Worm (Caenorhabditis elegans): ENCODE results near the gene nspa-10.

nspa-10 gene

DNA sequence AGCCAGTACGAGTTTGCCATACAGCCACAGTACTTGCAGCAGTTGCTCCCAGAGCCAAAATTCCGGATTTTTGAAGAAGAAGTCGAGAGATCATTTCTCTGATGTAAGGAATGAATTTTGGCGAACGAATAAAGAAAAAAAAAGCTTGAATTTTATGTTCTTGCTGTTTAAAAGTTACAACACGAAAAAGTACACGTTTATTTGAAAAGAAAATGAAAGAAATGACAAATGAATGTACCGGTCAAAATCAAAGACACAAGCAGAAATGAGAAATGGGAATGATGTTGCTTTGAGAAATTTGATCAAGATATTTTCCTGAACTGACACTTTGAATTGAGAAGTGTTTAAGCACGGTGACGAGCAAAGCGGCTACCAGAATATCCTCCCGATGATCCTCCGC, 9.0 kb downstream of the nspa-10 start, which contains the start of gene Y50E8A.6:
Gene Y50E8A.6 (minus strand): TSS at position 101 of the 400 bp plus-strand sequence.
- no peak for TF ChIP-seq unc-62 (GFP tag; optimal IDR thresholded peaks at IDR 0.05)

ce11 chrV:14736851-14737250, 13.4 kb downstream of the nspa-10 start, which contains the start of gene Y50E8A.5:
TSS of gene Y50E8A.5 (minus strand) at chrV:14736951.
- TF ChIP-seq unc-62 (GFP tag; optimal IDR thresholded peaks at IDR 0.05) = no peak

ce11 chrV:14734187-14734765, 16.0 kb downstream of the nspa-10 start, which contains the start of gene unc-61:
TSS of gene unc-61 (minus strand) at chrV:14734237.
- TF ChIP-seq unc-62 (GFP tag; optimal IDR thresholded peaks at IDR 0.05) = no peak

DNA sequence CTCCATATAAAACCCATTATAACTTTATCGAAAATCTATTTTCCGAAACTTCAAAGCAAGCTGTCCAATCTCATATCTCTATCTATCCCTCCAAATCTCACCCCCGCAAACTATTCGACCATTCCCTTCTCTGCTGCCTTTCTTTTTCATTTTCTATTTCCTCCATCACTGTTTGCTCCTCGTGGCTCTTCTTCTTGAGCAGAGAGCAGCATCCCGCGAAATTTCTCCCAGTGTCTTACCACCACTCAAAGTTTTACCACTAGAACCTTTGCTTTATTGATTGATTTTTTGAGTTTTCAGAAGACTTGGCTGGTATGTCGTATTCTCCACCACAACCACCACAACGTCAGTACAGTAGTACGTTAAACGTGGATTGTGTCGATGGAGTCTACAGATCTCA, 20.9 kb downstream of the nspa-10 start, which contains the start of gene oig-3:
Gene oig-3 (plus strand): TSS at position 301 of the 400 bp plus-strand sequence.
- TF ChIP-seq unc-62 (GFP tag; optimal IDR thresholded peaks at IDR 0.05) = no peak

DNA sequence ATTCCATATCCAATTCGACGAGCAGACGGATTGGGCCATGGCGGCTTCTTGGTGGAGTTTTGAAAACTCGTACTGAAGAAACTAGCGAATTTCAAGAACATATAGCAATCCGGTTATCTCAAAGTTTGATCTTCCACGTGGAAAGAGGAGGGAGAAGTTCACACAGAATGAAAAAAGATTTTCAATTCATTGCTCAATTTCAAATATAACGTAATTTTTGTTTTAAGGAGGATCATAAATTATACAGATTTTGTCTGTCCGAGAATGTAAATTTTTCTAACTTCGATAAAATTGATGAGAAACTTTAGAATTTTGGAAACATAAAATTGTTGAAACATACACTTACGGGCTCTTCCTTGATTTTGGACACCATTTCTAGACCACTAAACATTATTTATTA, 21.5 kb downstream of the nspa-10 start, which contains the start of gene Y50E8A.2:
Gene Y50E8A.2 (minus strand): TSS at position 101 of the 400 bp plus-strand sequence.
- TF ChIP-seq unc-62 (GFP tag; optimal IDR thresholded peaks at IDR 0.05) = no peak

DNA sequence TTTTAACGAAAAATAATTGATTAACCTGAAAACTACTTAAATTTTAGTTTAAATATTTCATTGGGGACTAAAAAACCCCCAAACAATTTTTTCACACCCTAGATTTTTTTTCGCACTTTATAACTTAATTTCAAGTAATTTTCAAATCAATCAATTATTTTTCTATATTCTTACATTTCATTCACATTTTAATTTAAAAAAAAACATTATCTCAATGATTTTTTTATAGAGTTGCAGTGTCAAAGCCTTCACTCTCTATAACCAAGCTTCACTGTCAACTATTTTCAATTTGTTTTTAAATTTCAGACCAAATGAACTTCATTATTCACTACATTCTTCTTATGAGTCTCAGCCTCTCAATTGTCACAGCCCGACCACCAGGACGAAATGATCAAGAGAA, 23.7 kb downstream of the nspa-10 start, which contains the start of gene Y50E8A.1:
Gene Y50E8A.1 (plus strand): TSS at position 301 of the 400 bp plus-strand sequence.
- no peak for TF ChIP-seq unc-62 (GFP tag; optimal IDR thresholded peaks at IDR 0.05)

DNA sequence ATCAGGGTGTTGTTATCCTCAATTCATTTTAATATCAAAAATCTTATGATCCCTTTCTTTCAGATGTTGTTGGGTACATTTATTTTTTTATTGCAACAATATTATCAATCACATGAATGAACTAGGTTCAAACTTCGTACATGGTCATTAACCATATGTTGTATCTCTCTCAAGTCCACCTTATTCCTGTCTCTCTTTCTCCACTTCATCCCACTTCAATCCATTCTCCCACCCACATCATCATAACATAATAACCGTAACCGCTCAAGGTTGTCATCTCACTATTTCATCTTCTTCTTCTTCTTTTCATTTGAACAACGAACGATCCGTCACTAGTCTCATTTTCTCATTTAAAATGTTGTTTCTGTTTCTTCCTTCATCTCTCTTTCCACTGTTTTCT, 24.8 kb downstream of the nspa-10 start:
- TF ChIP-seq unc-62 (GFP tag; optimal IDR thresholded peaks at IDR 0.05) = no peak

DNA sequence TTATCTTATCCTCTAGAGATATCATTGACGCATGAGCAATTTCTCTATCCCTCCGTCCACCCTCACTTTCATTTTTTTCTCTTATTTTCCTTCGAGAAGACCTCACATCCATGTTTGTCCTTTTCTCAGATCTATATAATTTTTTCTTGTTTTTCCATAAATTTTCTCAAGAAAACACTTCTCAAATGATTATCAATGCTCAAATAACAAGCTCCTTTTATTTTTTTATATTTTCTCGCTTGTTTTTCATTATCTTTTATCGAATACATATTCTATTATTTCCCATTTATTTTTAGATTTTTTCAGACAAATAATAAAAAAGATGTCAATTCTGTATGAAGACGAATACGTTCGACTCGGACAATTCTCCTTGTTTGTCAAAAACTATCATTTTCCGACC, 27.2 kb downstream of the nspa-10 start, which contains the start of gene R08A2.7:
Gene R08A2.7 (plus strand): TSS at position 301 of the 400 bp plus-strand sequence.
- no peak for TF ChIP-seq unc-62 (GFP tag; optimal IDR thresholded peaks at IDR 0.05)

- no peak for TF ChIP-seq unc-62 (GFP tag; optimal IDR thresholded peaks at IDR 0.05)
Measured at ce11 chrV:14719491-14719890, 30.8 kb downstream of the nspa-10 start, which contains the start of gene R08A2.1. TSS of gene R08A2.1 (minus strand) at chrV:14719591.

DNA sequence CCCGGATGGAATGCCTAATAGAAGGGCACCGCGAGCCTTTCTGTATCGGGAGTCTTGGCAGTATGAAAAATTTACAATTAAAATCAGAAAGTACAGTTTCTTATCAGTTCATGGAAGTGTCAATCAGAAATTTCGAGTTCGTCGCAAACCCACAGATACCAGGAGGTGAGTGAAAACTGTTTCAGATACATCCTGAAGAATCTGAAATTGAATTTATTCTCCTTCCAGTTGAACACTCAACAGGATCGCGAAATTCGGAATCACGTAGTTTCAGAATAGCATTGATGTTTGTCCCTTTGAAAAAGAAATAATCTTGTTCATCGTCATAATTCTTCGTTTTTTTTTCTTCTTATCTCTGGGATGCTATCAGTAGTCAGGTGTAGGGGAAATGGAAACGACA, 34.1 kb downstream of the nspa-10 start, which contains the start of gene fbxa-147:
Gene fbxa-147 (plus strand): TSS at position 386 of the 400 bp plus-strand sequence.
- TF ChIP-seq unc-62 (GFP tag; optimal IDR thresholded peaks at IDR 0.05) = no peak

- TF ChIP-seq unc-62 (GFP tag; optimal IDR thresholded peaks at IDR 0.05) = no peak
Measured at ce11 chrV:14715608-14716007, 34.6 kb downstream of the nspa-10 start, which contains the start of gene R08A2.2. TSS of gene R08A2.2 (minus strand) at chrV:14715708.

ce11 chrV:14712316-14712715, 37.9 kb downstream of the nspa-10 start, which contains the start of gene R08A2.5:
TSS of gene R08A2.5 (plus strand) at chrV:14712616.
- no peak for TF ChIP-seq unc-62 (GFP tag; optimal IDR thresholded peaks at IDR 0.05)

DNA sequence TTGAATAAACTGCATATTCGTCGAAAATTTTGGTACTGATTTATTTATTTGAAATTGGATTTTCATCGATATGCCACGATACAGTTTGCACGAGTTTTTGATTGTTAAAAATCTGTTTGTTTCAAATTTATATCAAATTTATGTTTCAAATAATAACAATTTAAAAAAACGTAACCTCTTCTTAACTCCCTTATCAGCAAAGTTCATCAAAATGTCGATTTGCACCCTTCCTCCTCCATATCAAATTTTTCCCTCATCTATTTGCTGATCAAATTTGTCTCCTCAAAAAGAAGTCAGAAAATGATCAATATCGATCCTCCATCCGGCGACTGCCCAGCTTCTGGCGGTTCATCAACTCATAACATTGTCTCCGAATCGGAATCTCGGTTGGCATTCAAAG, 39.2 kb downstream of the nspa-10 start, which contains the start of gene ssp-33:
Gene ssp-33 (plus strand): TSS at position 301 of the 400 bp plus-strand sequence.
- no peak for TF ChIP-seq unc-62 (GFP tag; optimal IDR thresholded peaks at IDR 0.05)

DNA sequence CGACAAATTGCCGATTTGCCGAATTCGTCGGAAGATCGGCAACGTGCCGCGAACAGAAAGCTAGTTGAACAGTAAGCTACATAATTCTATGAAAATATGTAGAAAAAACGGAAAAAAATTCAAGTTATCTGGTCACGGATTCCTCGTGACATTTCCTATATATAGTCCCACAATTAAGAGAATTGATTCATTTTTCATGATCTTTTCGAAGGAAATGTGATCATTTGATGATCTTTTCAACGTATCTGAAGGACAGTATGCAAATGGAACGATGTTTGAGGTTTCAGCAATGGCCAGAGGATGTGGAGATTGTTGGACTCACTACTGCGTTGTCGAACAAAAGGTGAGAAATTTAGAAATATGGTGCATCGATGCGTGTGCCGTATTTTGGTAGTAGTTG, 42.3 kb downstream of the nspa-10 start, which contains the start of gene R08A2.9:
Gene R08A2.9 (plus strand): TSS at position 301 of the 400 bp plus-strand sequence.
- TF ChIP-seq unc-62 (GFP tag; optimal IDR thresholded peaks at IDR 0.05) = no peak
